Worm (Caenorhabditis elegans): ENCODE measurements around the gene C23G10.10.

DNA sequence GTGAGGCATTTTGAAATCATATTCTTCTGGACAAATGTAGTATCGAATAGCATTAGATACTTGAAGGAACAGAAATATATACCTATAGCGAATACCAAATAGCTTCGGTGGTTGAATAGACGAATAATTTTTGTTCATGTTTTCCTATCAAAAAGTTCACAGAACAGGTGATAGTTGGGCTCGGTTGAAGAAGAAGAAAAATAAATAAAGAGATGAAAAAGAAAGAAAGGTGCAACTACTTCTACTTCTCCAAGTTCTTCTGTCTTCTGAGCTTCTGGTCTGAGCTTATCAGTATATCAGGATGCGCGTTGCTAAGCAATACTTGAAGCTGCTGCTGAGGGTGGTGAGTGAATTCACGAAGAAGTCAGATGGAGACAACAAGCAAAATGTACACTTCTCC, at the start of gene C23G10.10:
- TF ChIP-seq lin-15B (tag; optimal IDR thresholded peaks at IDR 0.05) (no peak), fkh-10 (GFP tag; optimal IDR thresholded peaks at IDR 0.05) (no peak), fos-1 (tag; optimal IDR thresholded peaks at IDR 0.05) (no peak), nhr-25 (tag; optimal IDR thresholded peaks at IDR 0.05; ENCODE audit: borderline replicate concordance, insufficient read depth) (no peak), lin-13 (GFP tag; optimal IDR thresholded peaks at IDR 0.05) (no peak), lin-39 (tag; optimal IDR thresholded peaks at IDR 0.05) (no peak), rbr-2 (tag; optimal IDR thresholded peaks at IDR 0.05) (no peak)
